Worm (Caenorhabditis elegans) whole organism, early embryonic: Measurements from ENCODE around the gene cnp-3.

ENCODE experiments used
- aly-1 ChIP-seq: sonication (generic microtip); optimal IDR thresholded peaks from 2 replicates; lab custom pipeline; 2016; ENCODE audit warnings: missing genetic modification characterization, missing compliant biosample characterization
- ama-1 ChIP-seq: fragments of 150-350 bp; optimal IDR thresholded peaks from 2 replicates; lab custom pipeline; 2014
- ceh-13 ChIP-seq: fragments of 200-800 bp; sonication (Bioruptor generic); optimal IDR thresholded peaks from 2 replicates; lab custom pipeline; 2018; ENCODE audit warnings: mild to moderate bottlenecking, missing genetic modification characterization, missing compliant biosample characterization
- flt-1 ChIP-seq: fragments of 200-800 bp; sonication (Bioruptor generic); IDR thresholded peaks from 2 replicates; pipeline ENCODE4 v1.3.6; 2022; ENCODE audit warnings: missing genetic modification characterization, missing compliant biosample characterization
- hmg-4 ChIP-seq: fragments of 200-800 bp; sonication (Bioruptor generic); optimal IDR thresholded peaks from 2 replicates; lab custom pipeline; 2018; ENCODE audit warnings: mild to moderate bottlenecking, missing genetic modification characterization, missing compliant biosample characterization
- hnd-1 ChIP-seq: sonication (generic microtip); optimal IDR thresholded peaks from 2 replicates; lab custom pipeline; 2016; ENCODE audit warnings: missing genetic modification characterization, missing compliant biosample characterization
- pes-1 ChIP-seq: fragments of 200-800 bp; sonication (Bioruptor generic); IDR thresholded peaks from 2 replicates; pipeline ENCODE4 v1.3.6; 2022; ENCODE audit warnings: missing genetic modification reagents, missing genetic modification characterization, missing compliant biosample characterization
- tbx-11 ChIP-seq: fragments of 200-800 bp; sonication (Bioruptor generic); IDR thresholded peaks from 2 replicates; pipeline ENCODE4 v1.3.6; 2022; ENCODE audit warnings: missing genetic modification characterization, missing compliant biosample characterization
- tra-4 ChIP-seq: sonication (generic microtip); optimal IDR thresholded peaks from 2 replicates; lab custom pipeline; 2017; ENCODE audit warnings: missing genetic modification characterization, missing compliant biosample characterization

ce11 chrX:17107670-17108069 lies 30.2 kb downstream of the cnp-3 start, which contains the start of gene lido-4:
- TF ChIP-seq ceh-13 (GFP tag; lab: Kevin White, UChicago), result no peak
- TF ChIP-seq flt-1 (GFP tag; lab: Robert Waterston, UW), result no peak
- TF ChIP-seq pes-1, result no peak
- TF ChIP-seq hmg-4 (GFP tag; lab: Kevin White, UChicago), result no peak
- TF ChIP-seq aly-1 (tag; lab: Kevin White, UChicago), result no peak
- no peak for TF ChIP-seq ama-1 (lab: Kevin White, UChicago)
- no peak for TF ChIP-seq hnd-1 (tag; lab: Kevin White, UChicago)
- no peak for TF ChIP-seq tra-4 (tag; lab: Kevin White, UChicago)
- no peak for TF ChIP-seq tbx-11 (GFP tag; lab: Robert Waterston, UW)
